Fruit fly (Drosophila melanogaster) S2 (cell line): Measurements from ENCODE around the gene Mlc2.

Experiments used
- CG8478 ChIP-seq: fragments of >200 bp; optimal IDR thresholded peaks from 2 replicates; lab custom pipeline; 2018
- CTCF ChIP-seq, 2 experiments: fragments of >200 bp; optimal IDR thresholded peaks; 2 replicates each; lab custom pipeline; 2018

- no peak for TF ChIP-seq CG8478 (lab: Kevin White, UChicago)
- TF ChIP-seq CTCF (optimal IDR thresholded peaks at IDR 0.05; lab: Kevin White, UChicago), result peak in 1 of 2 experiments; percentile 56
Measured at dm6 chr3R:30153864-30154263, 20.5 kb downstream of the Mlc2 start.
